Worm (Caenorhabditis elegans) whole organism, early embryonic: Measurements from ENCODE around the gene Y37E11B.10.

Experiments used
- F13C5.2 ChIP-seq: sonication (generic microtip); optimal IDR thresholded peaks from 2 replicates; lab custom pipeline; 2017; ENCODE audit warnings: mild to moderate bottlenecking, missing genetic modification characterization, inconsistent platforms, missing compliant biosample characterization
- ama-1 ChIP-seq: fragments of 150-350 bp; optimal IDR thresholded peaks from 2 replicates; lab custom pipeline; 2014
- ceh-36 ChIP-seq: sonication (generic microtip); optimal IDR thresholded peaks from 2 replicates; lab custom pipeline; 2016; ENCODE audit warnings: missing genetic modification characterization, inconsistent platforms, missing compliant biosample characterization
- flt-1 ChIP-seq: fragments of 200-800 bp; sonication (Bioruptor generic); IDR thresholded peaks from 2 replicates; pipeline ENCODE4 v1.3.6; 2022; ENCODE audit warnings: missing genetic modification characterization, missing compliant biosample characterization
- hmg-4 ChIP-seq: fragments of 200-800 bp; sonication (Bioruptor generic); optimal IDR thresholded peaks from 2 replicates; lab custom pipeline; 2018; ENCODE audit warnings: mild to moderate bottlenecking, missing genetic modification characterization, missing compliant biosample characterization
- pes-1 ChIP-seq: fragments of 200-800 bp; sonication (Bioruptor generic); IDR thresholded peaks from 2 replicates; pipeline ENCODE4 v1.3.6; 2022; ENCODE audit warnings: missing genetic modification reagents, missing genetic modification characterization, missing compliant biosample characterization
- tra-4 ChIP-seq: sonication (generic microtip); optimal IDR thresholded peaks from 2 replicates; lab custom pipeline; 2017; ENCODE audit warnings: missing genetic modification characterization, missing compliant biosample characterization

DNA sequence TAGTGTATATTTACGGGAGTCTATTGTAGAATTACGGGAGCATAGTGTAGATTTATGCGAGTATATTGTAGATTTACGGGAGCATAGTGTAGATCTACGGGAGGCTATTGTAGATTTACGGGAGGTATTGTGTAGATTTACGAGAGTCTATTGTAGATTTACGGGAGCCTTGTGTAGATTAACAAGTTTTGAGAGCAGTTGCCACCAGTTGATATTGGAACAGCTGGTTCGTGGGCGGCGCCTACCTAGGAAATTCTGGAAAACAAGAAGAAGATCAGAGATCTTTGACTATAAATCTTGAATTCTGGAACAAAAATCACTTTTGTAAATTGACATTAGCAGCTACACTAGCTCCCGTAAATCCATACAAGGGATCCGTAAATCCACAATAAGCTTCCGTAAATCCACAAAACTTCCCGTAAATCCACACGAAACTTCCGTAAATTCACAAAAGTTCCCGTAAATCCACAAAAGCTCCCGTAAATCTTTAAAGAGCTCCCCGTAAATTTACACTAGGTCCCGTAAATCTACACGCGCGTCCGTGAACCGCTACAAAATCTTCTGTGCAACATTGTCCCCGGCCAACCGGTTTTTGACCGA lies 46.6 kb upstream of the Y37E11B.10 start:
- TF ChIP-seq hmg-4: no peak
- TF ChIP-seq ama-1 (lab: Kevin White, UChicago): no peak
- no peak for TF ChIP-seq tra-4 (tag; lab: Kevin White, UChicago)
- TF ChIP-seq pes-1 (GFP tag; lab: Robert Waterston, UW): no peak
- no peak for TF ChIP-seq F13C5.2
- no peak for TF ChIP-seq flt-1 (GFP tag; lab: Robert Waterston, UW)
- no peak for TF ChIP-seq ceh-36 (tag; lab: Kevin White, UChicago)
